Worm (Caenorhabditis elegans): Measurements from ENCODE around the gene Y46G5A.8.

Gene Y46G5A.8

DNA sequence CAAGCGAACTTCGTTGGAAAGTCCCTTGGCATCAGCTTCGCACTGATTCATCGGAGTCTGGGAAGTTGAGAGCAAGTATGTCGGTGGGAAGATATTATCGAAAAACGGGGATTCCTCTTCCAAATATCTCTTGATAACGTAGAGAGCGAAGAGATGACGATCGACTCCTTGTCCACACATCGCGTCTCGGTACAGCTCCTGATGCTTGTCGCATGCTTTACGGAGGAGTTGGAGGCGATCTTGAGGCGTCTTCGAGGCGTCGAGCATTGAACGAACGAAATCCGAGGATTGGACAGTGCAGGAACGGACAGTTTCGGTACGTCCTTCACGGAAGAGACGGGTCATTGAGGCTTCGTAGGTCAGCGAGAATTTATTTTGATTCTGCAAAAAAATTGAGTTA lies 33.4 kb downstream of the Y46G5A.8 start:
- peak; percentile 35; the same call in 1 of the 2 replicates for TF ChIP-seq T26A8.4 (GFP tag; IDR thresholded peaks at IDR 0.05)
- no peak for TF ChIP-seq gei-8 (GFP tag; optimal IDR thresholded peaks at IDR 0.05)
- TF ChIP-seq ztf-11 (tag; optimal IDR thresholded peaks at IDR 0.05): no peak
- TF ChIP-seq egl-43 (GFP tag; IDR thresholded peaks at IDR 0.05): peak; percentile 27; the same call in 1 of the 2 replicates
- TF ChIP-seq F10B5.3 (tag; optimal IDR thresholded peaks at IDR 0.05): no peak
- TF ChIP-seq aha-1 (tag): peak; percentile 12

DNA sequence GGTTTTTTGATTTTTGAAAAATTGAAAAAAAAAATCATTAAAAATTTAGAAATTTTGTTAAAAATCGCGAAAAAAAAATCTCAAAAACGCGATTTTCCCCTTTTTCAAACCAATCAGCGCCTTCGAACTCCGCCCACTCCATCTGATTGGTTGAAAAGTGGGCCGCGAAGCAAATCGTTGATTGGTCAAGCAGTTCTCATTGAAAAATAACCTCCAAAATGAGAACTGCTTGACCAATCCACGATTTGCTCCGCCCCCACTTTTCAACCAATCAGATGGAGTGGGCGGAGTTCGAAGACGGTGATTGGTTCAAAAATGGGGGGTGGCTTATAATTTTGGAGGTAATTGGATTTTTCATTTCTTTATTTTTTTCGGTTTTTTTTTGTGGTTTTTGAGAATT lies 34.3 kb downstream of the Y46G5A.8 start:
- TF ChIP-seq jun-1 (tag; optimal IDR thresholded peaks at IDR 0.05) (no peak), daf-8 (GFP tag; IDR thresholded peaks at IDR 0.05) (no peak), Y105C5A.15 (GFP tag; IDR thresholded peaks at IDR 0.05) (no peak), Y48G9A.11 (GFP tag; IDR thresholded peaks at IDR 0.05) (no peak)

DNA sequence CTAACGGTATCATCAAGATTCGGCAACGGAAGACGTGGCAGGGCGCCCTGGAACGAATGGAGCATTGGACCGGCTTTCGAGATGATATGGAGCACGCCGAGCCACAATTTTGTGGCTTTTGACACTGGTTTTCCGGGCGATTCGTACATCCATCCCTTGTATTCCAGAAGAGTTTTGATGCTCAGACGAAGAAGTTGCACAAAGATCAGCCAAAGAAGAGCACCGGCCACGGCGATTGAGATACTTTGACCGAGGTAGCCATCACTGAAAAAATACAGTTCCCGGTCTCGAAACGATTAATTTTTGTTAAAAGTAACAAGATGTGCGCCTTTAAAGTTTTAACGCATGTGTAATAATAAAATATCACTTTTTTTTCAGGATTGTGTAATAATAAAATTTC lies 39.0 kb downstream of the Y46G5A.8 start:
- TF ChIP-seq R02D3.7 (tag; optimal IDR thresholded peaks at IDR 0.05) (no peak), dmd-6 (GFP tag; IDR thresholded peaks at IDR 0.05) (no peak), jun-1 (tag; optimal IDR thresholded peaks at IDR 0.05) (no peak), daf-8 (GFP tag; IDR thresholded peaks at IDR 0.05) (no peak), Y75B8A.6 (GFP tag; IDR thresholded peaks at IDR 0.05) (peak; percentile 58; the same call in 1 of the 2 replicates), pqm-1 (tag; optimal IDR thresholded peaks at IDR 0.05) (no peak), nhr-42 (GFP tag; IDR thresholded peaks at IDR 0.05) (no peak), spr-1 (tag; optimal IDR thresholded peaks at IDR 0.05) (no peak), ztf-11 (tag; optimal IDR thresholded peaks at IDR 0.05) (no peak), zip-2 (tag; optimal IDR thresholded peaks at IDR 0.05) (no peak), ceh-62 (tag; optimal IDR thresholded peaks at IDR 0.05) (no peak), F49E8.2 (tag; optimal IDR thresholded peaks at IDR 0.05; ENCODE audit: borderline replicate concordance) (no peak), cey-2 (tag; optimal IDR thresholded peaks at IDR 0.05; ENCODE audit: borderline replicate concordance, insufficient read depth) (no peak), hlh-30 (tag; optimal IDR thresholded peaks at IDR 0.05; ENCODE audit: insufficient read depth) (no peak), Y5F2A.4 (GFP tag; optimal IDR thresholded peaks at IDR 0.05) (peak; percentile 18), lir-3 (tag; optimal IDR thresholded peaks at IDR 0.05) (no peak), sdz-12 (GFP tag; optimal IDR thresholded peaks at IDR 0.05) (peak; percentile 77), nhr-237 (tag; optimal IDR thresholded peaks at IDR 0.05) (no peak), mxl-3 (GFP tag; optimal IDR thresholded peaks at IDR 0.05) (no peak), php-3 (GFP tag; IDR thresholded peaks at IDR 0.05) (peak; percentile 56; the same call in 1 of the 2 replicates), ctbp-1 (GFP tag; IDR thresholded peaks at IDR 0.05) (no peak), mxl-2 (GFP tag; conservative IDR thresholded peaks at IDR 0.05) (no peak), unc-130 (GFP tag; optimal IDR thresholded peaks at IDR 0.05) (no peak), D1046.2 (GFP tag; IDR thresholded peaks at IDR 0.05) (peak; percentile 49; the same call in 1 of the 2 replicates), unc-62 (GFP tag; optimal IDR thresholded peaks at IDR 0.05 in 1 of 2) (no peak), unc-62 (tag; optimal IDR thresholded peaks at IDR 0.05) (no peak), lsy-2 (tag; optimal IDR thresholded peaks at IDR 0.05) (no peak), nhr-11 (tag; optimal IDR thresholded peaks at IDR 0.05) (no peak), F10B5.3 (tag; optimal IDR thresholded peaks at IDR 0.05) (no peak), tag-97 (GFP tag; IDR thresholded peaks at IDR 0.05) (no peak), egl-43 (GFP tag; IDR thresholded peaks at IDR 0.05) (no peak), ceh-82 (tag; optimal IDR thresholded peaks at IDR 0.05) (no peak), unc-39 (tag; optimal IDR thresholded peaks at IDR 0.05) (no peak), lin-13 (GFP tag; optimal IDR thresholded peaks at IDR 0.05) (no peak), mes-2 (tag; optimal IDR thresholded peaks at IDR 0.05; ENCODE audit: poor library complexity, severe bottlenecking) (no peak), zfp-3 (GFP tag; conservative IDR thresholded peaks at IDR 0.05) (peak; percentile 32; the same call in 1 of the 2 replicates), mdt-29 (GFP tag; IDR thresholded peaks at IDR 0.05) (no peak), nhr-10 (tag; optimal IDR thresholded peaks at IDR 0.05) (no peak), ztf-7 (tag; optimal IDR thresholded peaks at IDR 0.05) (no peak), Y48G9A.11 (GFP tag; IDR thresholded peaks at IDR 0.05) (peak; percentile 55), mdl-1 (tag; optimal IDR thresholded peaks at IDR 0.05) (no peak), attf-4 (tag; optimal IDR thresholded peaks at IDR 0.05) (no peak), skn-1 (tag; optimal IDR thresholded peaks at IDR 0.05) (no peak), spr-3 (GFP tag; optimal IDR thresholded peaks at IDR 0.05) (no peak), gei-8 (GFP tag; optimal IDR thresholded peaks at IDR 0.05) (no peak)

Data from whole organism, L4 larva.